Fruit fly (Drosophila melanogaster) whole organism, embryonic: ENCODE measurements around the gene CG11672.

Source experiments
- Abd-B ChIP-seq: fragments of 200-800 bp; sonication (Bioruptor generic); optimal IDR thresholded peaks from 2 replicates; lab custom pipeline; 2018; ENCODE audit warnings: missing biosample characterization, mild to moderate bottlenecking, missing genetic modification characterization, moderate library complexity
- Bgb ChIP-seq: fragments of 200-800 bp; sonication (Bioruptor generic); IDR thresholded peaks from 2 replicates; pipeline ENCODE4 v1.3.6; 2022; ENCODE audit warnings: missing biosample characterization, missing genetic modification characterization; ENCODE audit not compliant: partially characterized antibody
- CG10147 ChIP-seq: fragments of 200-800 bp; sonication (Bioruptor generic); optimal IDR thresholded peaks from 2 replicates; lab custom pipeline; 2019; ENCODE audit warnings: missing biosample characterization, mild to moderate bottlenecking, missing genetic modification characterization, moderate library complexity
- CG10209 ChIP-seq: fragments of 200-800 bp; sonication (Bioruptor generic); optimal IDR thresholded peaks from 3 replicates; lab custom pipeline; 2017; ENCODE audit warnings: missing biosample characterization, mild to moderate bottlenecking, missing genetic modification characterization, missing genetic modification reagents
- CG11398 ChIP-seq: fragments of 200-800 bp; sonication (Bioruptor generic); optimal IDR thresholded peaks from 2 replicates; lab custom pipeline; 2016; ENCODE audit warnings: missing biosample characterization, missing genetic modification characterization
- CG11560 ChIP-seq: fragments of 200-800 bp; sonication (Bioruptor generic); IDR thresholded peaks from 3 replicates; pipeline ENCODE4 v1.3.6; 2022; ENCODE audit warnings: missing biosample characterization, missing genetic modification characterization
- CG16815 ChIP-seq: fragments of 200-800 bp; sonication (Bioruptor generic); optimal IDR thresholded peaks from 3 replicates; lab custom pipeline; 2017; ENCODE audit warnings: missing biosample characterization, mild to moderate bottlenecking, missing genetic modification characterization
- CG18011 ChIP-seq: fragments of 200-800 bp; sonication (Bioruptor generic); optimal IDR thresholded peaks from 2 replicates; lab custom pipeline; 2017; ENCODE audit warnings: missing biosample characterization, missing genetic modification characterization, mild to moderate bottlenecking, moderate library complexity, missing genotype
- CG18619 ChIP-seq: fragments of 200-800 bp; sonication (Bioruptor generic); optimal IDR thresholded peaks from 3 replicates; lab custom pipeline; 2017; ENCODE audit warnings: missing biosample characterization, mild to moderate bottlenecking, missing genetic modification characterization
- CG2712 ChIP-seq: fragments of 200-800 bp; optimal IDR thresholded peaks from 3 replicates; lab custom pipeline; 2019; ENCODE audit warnings: missing biosample characterization, mild to moderate bottlenecking, missing genetic modification characterization, moderate library complexity
- CG3163 ChIP-seq: fragments of 200-800 bp; sonication (Bioruptor generic); optimal IDR thresholded peaks from 3 replicates; lab custom pipeline; 2016; ENCODE audit warnings: missing biosample characterization, missing genetic modification characterization
- CG3847 ChIP-seq: fragments of 200-800 bp; sonication (Bioruptor generic); IDR thresholded peaks from 2 replicates; pipeline ENCODE4 v1.3.6; 2022; ENCODE audit warnings: missing biosample characterization, missing genetic modification characterization
- CG4282 ChIP-seq: fragments of 200-800 bp; sonication (Bioruptor generic); optimal IDR thresholded peaks from 2 replicates; lab custom pipeline; 2016; ENCODE audit warnings: missing biosample characterization, missing genetic modification characterization
- CG5180 ChIP-seq: fragments of 200-800 bp; sonication (Bioruptor generic); optimal IDR thresholded peaks from 3 replicates; lab custom pipeline; 2017; ENCODE audit warnings: missing biosample characterization, missing genetic modification characterization, mild to moderate bottlenecking, moderate library complexity, missing genetic modification reagents
- CG6791 ChIP-seq: fragments of 200-800 bp; sonication (Bioruptor generic); IDR thresholded peaks from 3 replicates; pipeline ENCODE4 v1.3.6; 2022; ENCODE audit warnings: missing biosample characterization, missing genetic modification characterization; ENCODE audit not compliant: partially characterized antibody
- CG8290 ChIP-seq, 3 experiments: fragments of 200-800 bp; sonication (Bioruptor generic); optimal IDR thresholded peaks; 2 replicates each; lab custom pipeline; 2016 to 2019; ENCODE audit warnings: missing biosample characterization in 3 of 3, missing genetic modification characterization in 3 of 3, mild to moderate bottlenecking in 2 of 3, moderate library complexity in 1 of 3
- CG8359 ChIP-seq: fragments of 200-800 bp; sonication (Bioruptor generic); optimal IDR thresholded peaks from 2 replicates; lab custom pipeline; 2017; ENCODE audit warnings: missing biosample characterization, mild to moderate bottlenecking, missing genetic modification characterization, borderline replicate concordance
- CG9817 ChIP-seq: fragments of 200-800 bp; sonication (Bioruptor generic); optimal IDR thresholded peaks from 2 replicates; lab custom pipeline; 2018; ENCODE audit warnings: missing biosample characterization, mild to moderate bottlenecking, missing genetic modification characterization, moderate library complexity
- Dbx ChIP-seq: fragments of 200-800 bp; sonication (Bioruptor generic); IDR thresholded peaks from 3 replicates; pipeline ENCODE4 v1.3.6; 2022; ENCODE audit warnings: missing biosample characterization, missing genetic modification characterization
- Dll ChIP-seq: fragments of 200-800 bp; sonication (Bioruptor generic); IDR thresholded peaks from 4 replicates; pipeline ENCODE4 v1.3.6; 2022; ENCODE audit warnings: missing biosample characterization, missing genetic modification characterization; ENCODE audit not compliant: partially characterized antibody
- E2f2 ChIP-seq: fragments of 200-800 bp; sonication (Bioruptor generic); IDR thresholded peaks from 2 replicates; pipeline ENCODE4 v1.3.6; 2022; ENCODE audit warnings: missing biosample characterization, missing genetic modification characterization
- Eip74EF ChIP-seq, 2 experiments: fragments of 200-800 bp in 1 of 2; fragments of >200 bp in 1 of 2; sonication (Bioruptor generic) in 1 of 2; optimal IDR thresholded peaks; 2 replicates each; lab custom pipeline; 2017 to 2019; ENCODE audit warnings: missing biosample characterization in 2 of 2, missing genetic modification characterization in 2 of 2, mild to moderate bottlenecking in 1 of 2, moderate library complexity in 1 of 2
- Hr78 ChIP-seq, 2 experiments: fragments of 200-800 bp in 1 of 2; fragments of >200 bp in 1 of 2; sonication (Bioruptor generic) in 1 of 2; optimal IDR thresholded peaks; 2 replicates each; lab custom pipeline; 2017 to 2019; ENCODE audit warnings: missing biosample characterization in 2 of 2, missing genetic modification characterization in 2 of 2, mild to moderate bottlenecking in 1 of 2, moderate library complexity in 1 of 2
- Lim3 ChIP-seq: fragments of 200-800 bp; sonication (Bioruptor generic); IDR thresholded peaks from 2 replicates; pipeline ENCODE4 v1.3.6; 2022; ENCODE audit warnings: missing biosample characterization, missing genetic modification characterization
- MBD-R2 ChIP-seq: fragments of 200-800 bp; sonication (Bioruptor generic); IDR thresholded peaks from 2 replicates; pipeline ENCODE4 v1.3.6; 2022; ENCODE audit warnings: missing biosample characterization, missing genetic modification characterization
- MESR4 ChIP-seq: fragments of 200-800 bp; sonication (Bioruptor generic); optimal IDR thresholded peaks from 2 replicates; lab custom pipeline; 2018; ENCODE audit warnings: missing biosample characterization, mild to moderate bottlenecking, missing genetic modification characterization, moderate library complexity
- NK7.1 ChIP-seq: fragments of 200-800 bp; sonication (Bioruptor generic); optimal IDR thresholded peaks from 3 replicates; lab custom pipeline; 2016; ENCODE audit warnings: missing biosample characterization, missing genetic modification characterization
- NfI ChIP-seq: fragments of 200-800 bp; sonication (Bioruptor generic); optimal IDR thresholded peaks from 3 replicates; lab custom pipeline; 2018; ENCODE audit warnings: missing biosample characterization, mild to moderate bottlenecking, missing genetic modification characterization, moderate library complexity
- Sox100B ChIP-seq: fragments of 200-800 bp; sonication (Bioruptor generic); optimal IDR thresholded peaks from 3 replicates; lab custom pipeline; 2018; ENCODE audit warnings: missing biosample characterization, mild to moderate bottlenecking, missing genetic modification characterization
- bbx ChIP-seq: fragments of 200-800 bp; sonication (Bioruptor generic); IDR thresholded peaks from 2 replicates; pipeline ENCODE4 v1.3.6; 2022; ENCODE audit warnings: missing biosample characterization, missing genetic modification characterization; ENCODE audit not compliant: partially characterized antibody
- br ChIP-seq: fragments of >200 bp; optimal IDR thresholded peaks from 2 replicates; lab custom pipeline; 2017
- cato ChIP-seq: fragments of 200-800 bp; sonication (Bioruptor generic); optimal IDR thresholded peaks from 2 replicates; lab custom pipeline; 2016; ENCODE audit warnings: missing biosample characterization, missing genetic modification characterization, borderline replicate concordance
- ci ChIP-seq: fragments of 200-800 bp; sonication (Bioruptor generic); IDR thresholded peaks from 3 replicates; pipeline ENCODE4 v1.3.6; 2022; ENCODE audit warnings: missing biosample characterization, missing genetic modification characterization
- cwo ChIP-seq: fragments of 200-800 bp; sonication (Bioruptor generic); optimal IDR thresholded peaks from 3 replicates; lab custom pipeline; 2017; ENCODE audit warnings: missing biosample characterization, missing genetic modification characterization, mild to moderate bottlenecking, moderate library complexity, missing genetic modification reagents
- dati ChIP-seq: fragments of 200-800 bp; sonication (Bioruptor generic); IDR thresholded peaks from 2 replicates; pipeline ENCODE4 v1.3.6; 2022; ENCODE audit warnings: missing biosample characterization, missing genetic modification characterization
- fd3F ChIP-seq: fragments of 200-800 bp; sonication (Bioruptor generic); optimal IDR thresholded peaks from 2 replicates; lab custom pipeline; 2018; ENCODE audit warnings: missing biosample characterization, mild to moderate bottlenecking, missing genetic modification characterization, moderate library complexity
- fru ChIP-seq: fragments of >200 bp; optimal IDR thresholded peaks from 2 replicates; lab custom pipeline; 2017
- ftz-f1 ChIP-seq: fragments of 200-800 bp; sonication (Bioruptor generic); optimal IDR thresholded peaks from 2 replicates; lab custom pipeline; 2016; ENCODE audit warnings: missing biosample characterization, missing genetic modification characterization
- grau ChIP-seq: fragments of 200-800 bp; optimal IDR thresholded peaks from 3 replicates; lab custom pipeline; 2019; ENCODE audit warnings: missing biosample characterization, mild to moderate bottlenecking, missing genetic modification characterization, moderate library complexity
- jumu ChIP-seq: fragments of 200-800 bp; sonication (Bioruptor generic); optimal IDR thresholded peaks from 3 replicates; lab custom pipeline; 2016; ENCODE audit warnings: missing biosample characterization, missing genetic modification characterization
- kah ChIP-seq: fragments of 200-800 bp; sonication (Bioruptor generic); optimal IDR thresholded peaks from 2 replicates; lab custom pipeline; 2018; ENCODE audit warnings: missing biosample characterization, mild to moderate bottlenecking, missing genetic modification characterization
- knrl ChIP-seq: fragments of 200-800 bp; sonication (Bioruptor generic); IDR thresholded peaks from 3 replicates; pipeline ENCODE4 v1.3.6; 2022; ENCODE audit warnings: missing biosample characterization, missing genetic modification characterization; ENCODE audit not compliant: partially characterized antibody
- otp ChIP-seq: fragments of 200-800 bp; sonication (Bioruptor generic); IDR thresholded peaks from 3 replicates; pipeline ENCODE4, ENCODE4 v1.3.6; 2022; ENCODE audit warnings: missing biosample characterization, missing genetic modification characterization
- peb ChIP-seq: fragments of 200-800 bp; sonication (Bioruptor generic); IDR thresholded peaks from 2 replicates; pipeline ENCODE4 v1.3.6; 2022; ENCODE audit warnings: missing biosample characterization, missing genetic modification characterization
- psq ChIP-seq: fragments of 200-800 bp; sonication (Bioruptor generic); optimal IDR thresholded peaks from 2 replicates; lab custom pipeline; 2017; ENCODE audit warnings: missing biosample characterization, missing genetic modification characterization
- slp2 ChIP-seq: fragments of 200-800 bp; sonication (Bioruptor generic); optimal IDR thresholded peaks from 2 replicates; lab custom pipeline; 2016; ENCODE audit warnings: missing biosample characterization, missing genetic modification characterization
- tin ChIP-seq: fragments of 200-800 bp; sonication (Bioruptor generic); optimal IDR thresholded peaks from 3 replicates; lab custom pipeline; 2016; ENCODE audit warnings: missing biosample characterization, missing genetic modification characterization
- trh ChIP-seq: fragments of 200-800 bp; sonication (Bioruptor generic); optimal IDR thresholded peaks from 2 replicates; lab custom pipeline; 2016; ENCODE audit warnings: missing biosample characterization, missing genetic modification characterization
- vnd ChIP-seq: fragments of 200-800 bp; sonication (Bioruptor generic); IDR thresholded peaks from 3 replicates; pipeline ENCODE4 v1.3.6; 2022; ENCODE audit warnings: missing biosample characterization, missing genetic modification characterization; ENCODE audit not compliant: partially characterized antibody

Gene CG11672

DNA sequence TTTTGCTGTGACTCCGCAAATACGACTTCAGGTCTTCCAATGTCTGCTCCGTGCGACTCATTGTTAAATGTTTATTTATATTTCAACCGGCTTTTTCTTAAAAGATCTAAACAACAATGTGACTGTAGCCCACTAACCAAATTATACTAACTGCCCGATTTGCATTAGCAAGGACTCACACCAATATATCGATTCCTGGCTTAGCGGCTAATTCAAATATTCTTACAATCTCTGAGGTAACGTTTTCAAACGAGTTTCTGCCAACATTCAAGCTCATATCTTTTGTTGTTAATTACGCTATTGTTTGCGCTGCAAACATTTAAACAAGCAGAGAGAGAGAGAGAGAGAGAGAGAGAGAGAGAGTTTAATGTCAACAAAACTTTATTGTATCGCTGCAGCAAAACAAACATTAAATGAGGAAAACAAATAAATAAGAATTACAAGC, 18.2 kb upstream of the CG11672 start, which contains the start of gene tex (continued):
- TF ChIP-seq otp (GFP tag; lab: Robert Waterston, UW) (peak; percentile 29; the same call in 1 of the 3 replicates), fru (lab: Kevin White, UChicago) (no peak), Hr78 (GFP tag; optimal IDR thresholded peaks at IDR 0.05; lab: Kevin White, UChicago) (peak in 1 of 2 experiments; percentile 1), CG11398 (GFP tag; lab: Kevin White, UChicago) (no peak), CG16815 (GFP tag; lab: Kevin White, UChicago) (no peak), cato (GFP tag; lab: Kevin White, UChicago) (no peak), kah (GFP tag; lab: Kevin White, UChicago) (peak; percentile 17), NK7.1 (GFP tag; lab: Kevin White, UChicago) (peak; percentile 25), peb (GFP tag; lab: Robert Waterston, UW) (no peak), Eip74EF (GFP tag; optimal IDR thresholded peaks at IDR 0.05; lab: Kevin White, UChicago) (peak in 1 of 2 experiments; percentile 80), Abd-B (no peak), Dbx (no peak), CG8290 (GFP tag; optimal IDR thresholded peaks at IDR 0.05; lab: Kevin White, UChicago) (peak; percentile 52), CG8290 (tag; optimal IDR thresholded peaks at IDR 0.05; lab: Kevin White, UChicago) (no peak), cwo (GFP tag; lab: Kevin White, UChicago) (no peak), knrl (GFP tag; lab: Robert Waterston, UW) (peak; percentile 27; the same call in 1 of the 3 replicates), bbx (no peak), CG10209 (no peak), CG9817 (tag; lab: Kevin White, UChicago) (no peak), ci (GFP tag; lab: Robert Waterston, UW) (peak; percentile 65; the same call in 2 of the 3 replicates), Lim3 (GFP tag; lab: Robert Waterston, UW) (no peak), CG8359 (peak; percentile 46), CG3847 (GFP tag; lab: Robert Waterston, UW) (no peak), E2f2 (GFP tag; lab: Robert Waterston, UW) (peak; percentile 98), vnd (GFP tag; lab: Robert Waterston, UW) (no peak), slp2 (GFP tag; lab: Kevin White, UChicago) (peak; percentile 4), CG2712 (tag; lab: Kevin White, UChicago) (peak; percentile 55), Sox100B (GFP tag; lab: Kevin White, UChicago) (no peak), tin (no peak), MESR4 (GFP tag; lab: Kevin White, UChicago) (peak; percentile 12), CG11560 (tag; lab: Robert Waterston, UW) (no peak), CG10147 (GFP tag; lab: Kevin White, UChicago) (no peak), psq (GFP tag; lab: Kevin White, UChicago) (no peak), grau (no peak), CG3163 (GFP tag; lab: Kevin White, UChicago) (no peak), jumu (GFP tag; lab: Kevin White, UChicago) (no peak), Dll (peak; percentile 62; the same call in 3 of the 4 replicates), CG4282 (GFP tag; lab: Kevin White, UChicago) (no peak), NfI (GFP tag; lab: Kevin White, UChicago) (no peak), Bgb (GFP tag; lab: Robert Waterston, UW) (no peak), br (lab: Kevin White, UChicago) (no peak), CG18011 (GFP tag; lab: Kevin White, UChicago) (no peak), trh (GFP tag; lab: Kevin White, UChicago) (no peak), fd3F (GFP tag; lab: Kevin White, UChicago) (no peak), CG5180 (no peak), CG18619 (GFP tag; lab: Kevin White, UChicago) (no peak), ftz-f1 (GFP tag; lab: Kevin White, UChicago) (no peak), dati (GFP tag; lab: Robert Waterston, UW) (no peak), MBD-R2 (peak; percentile 76), CG6791 (GFP tag; lab: Robert Waterston, UW) (no peak)
